Worm (Caenorhabditis elegans) whole organism, midembryonic: Measurements from ENCODE around the gene R02F2.8.

ENCODE experiments used
- T22C8.4 ChIP-seq: fragments of 200-800 bp; sonication (Bioruptor generic); IDR thresholded peaks from 2 replicates; pipeline ENCODE4 v1.3.6; 2022; ENCODE audit warnings: missing genetic modification characterization, missing compliant biosample characterization
- cog-1 ChIP-seq: sonication (generic microtip); optimal IDR thresholded peaks from 2 replicates; lab custom pipeline; 2016; ENCODE audit warnings: missing genetic modification characterization, missing compliant biosample characterization
- flt-1 ChIP-seq: fragments of 200-800 bp; sonication (Bioruptor generic); IDR thresholded peaks from 2 replicates; pipeline ENCODE4 v1.3.6; 2022; ENCODE audit warnings: missing genetic modification characterization, missing compliant biosample characterization
- klf-2 ChIP-seq: fragments of 200-800 bp; sonication (Bioruptor generic); conservative IDR thresholded peaks from 2 replicates; pipeline ENCODE4 v1.3.6; 2022; ENCODE audit warnings: missing genetic modification reagents, missing genetic modification characterization, missing compliant biosample characterization
- med-1 ChIP-seq: sonication (generic microtip); optimal IDR thresholded peaks from 2 replicates; lab custom pipeline; 2017; ENCODE audit warnings: missing genetic modification characterization, mild to moderate bottlenecking, missing compliant biosample characterization, antibody characterized with exemption, missing genetic modification reagents; ENCODE audit not compliant: insufficient read depth
- ref-1 ChIP-seq: fragments of 200-800 bp; sonication (Bioruptor generic); conservative IDR thresholded peaks from 2 replicates; pipeline ENCODE4 v1.3.6; 2022; ENCODE audit warnings: missing genetic modification reagents, missing genetic modification characterization, missing compliant biosample characterization
- tab-1 ChIP-seq: fragments of 200-800 bp; sonication (Bioruptor generic); IDR thresholded peaks from 2 replicates; pipeline ENCODE4 v1.3.6; 2022; ENCODE audit warnings: missing genetic modification characterization, missing compliant biosample characterization
- ztf-23 ChIP-seq: fragments of 200-800 bp; sonication (Bioruptor generic); IDR thresholded peaks from 2 replicates; pipeline ENCODE4 v1.3.6; 2022; ENCODE audit warnings: missing genetic modification reagents, missing genetic modification characterization, missing compliant biosample characterization
- ztf-29 ChIP-seq: fragments of 200-800 bp; sonication (Bioruptor generic); IDR thresholded peaks from 2 replicates; pipeline ENCODE4 v1.3.6; 2022; ENCODE audit warnings: missing genetic modification reagents, missing genetic modification characterization, missing compliant biosample characterization

R02F2.8 gene

ce11 chrIII:5469090-5469489, 26.0 kb downstream of the R02F2.8 start:
- TF ChIP-seq T22C8.4 (GFP tag; lab: Robert Waterston, UW) (no peak), med-1 (GFP tag; lab: Kevin White, UChicago) (no peak), cog-1 (tag; lab: Kevin White, UChicago) (no peak), tab-1 (GFP tag; lab: Robert Waterston, UW) (no peak), ztf-23 (GFP tag; lab: Robert Waterston, UW) (no peak), flt-1 (GFP tag; lab: Robert Waterston, UW) (no peak), ref-1 (GFP tag; lab: Robert Waterston, UW) (no peak), ztf-29 (GFP tag; lab: Robert Waterston, UW) (no peak)

ce11 chrIII:5464850-5465249, 30.2 kb downstream of the R02F2.8 start:
- no peak for TF ChIP-seq klf-2 (GFP tag; lab: Robert Waterston, UW)
- TF ChIP-seq ztf-23 (GFP tag; lab: Robert Waterston, UW) = no peak
- no peak for TF ChIP-seq ref-1 (GFP tag; lab: Robert Waterston, UW)
- no peak for TF ChIP-seq med-1 (GFP tag; lab: Kevin White, UChicago)
- TF ChIP-seq flt-1 (GFP tag; lab: Robert Waterston, UW) = no peak
- TF ChIP-seq tab-1 (GFP tag; lab: Robert Waterston, UW) = no peak
- TF ChIP-seq T22C8.4 (GFP tag; lab: Robert Waterston, UW) = no peak
- no peak for TF ChIP-seq cog-1 (tag; lab: Kevin White, UChicago)
- no peak for TF ChIP-seq ztf-29 (GFP tag; lab: Robert Waterston, UW)

- no peak for TF ChIP-seq T22C8.4 (GFP tag; lab: Robert Waterston, UW)
- no peak for TF ChIP-seq med-1 (GFP tag; lab: Kevin White, UChicago)
- no peak for TF ChIP-seq ztf-23 (GFP tag; lab: Robert Waterston, UW)
- no peak for TF ChIP-seq ref-1 (GFP tag; lab: Robert Waterston, UW)
- no peak for TF ChIP-seq flt-1 (GFP tag; lab: Robert Waterston, UW)
Observed at ce11 chrIII:5464077-5464476, 31.0 kb downstream of the R02F2.8 start, which contains the start of gene F48E8.2. Gene F48E8.2 (plus strand): TSS chrIII:5464377.

ce11 chrIII:5461079-5461478, 34.0 kb downstream of the R02F2.8 start, which contains the start of gene F48E8.3:
Gene F48E8.3 (plus strand): TSS chrIII:5461379.
- TF ChIP-seq ztf-23 (GFP tag; lab: Robert Waterston, UW) (no peak), T22C8.4 (GFP tag; lab: Robert Waterston, UW) (no peak), med-1 (GFP tag; lab: Kevin White, UChicago) (no peak), ref-1 (GFP tag; lab: Robert Waterston, UW) (no peak), cog-1 (tag; lab: Kevin White, UChicago) (no peak), tab-1 (GFP tag; lab: Robert Waterston, UW) (no peak), ztf-29 (GFP tag; lab: Robert Waterston, UW) (no peak), flt-1 (GFP tag; lab: Robert Waterston, UW) (no peak), klf-2 (GFP tag; lab: Robert Waterston, UW) (no peak)

ce11 chrIII:5453290-5453689, 41.8 kb downstream of the R02F2.8 start, which contains the start of gene F48E8.4:
Gene F48E8.4 (plus strand): TSS chrIII:5453590.
- TF ChIP-seq klf-2 (GFP tag; lab: Robert Waterston, UW) (no peak), ztf-23 (GFP tag; lab: Robert Waterston, UW) (no peak), med-1 (GFP tag; lab: Kevin White, UChicago) (no peak), cog-1 (tag; lab: Kevin White, UChicago) (no peak)

- TF ChIP-seq ztf-29 (GFP tag; lab: Robert Waterston, UW) = no peak
- TF ChIP-seq med-1 (GFP tag; lab: Kevin White, UChicago) = no peak
- no peak for TF ChIP-seq klf-2 (GFP tag; lab: Robert Waterston, UW)
- TF ChIP-seq ztf-23 (GFP tag; lab: Robert Waterston, UW) = no peak
- TF ChIP-seq ref-1 (GFP tag; lab: Robert Waterston, UW) = no peak
Observed at ce11 chrIII:5450430-5450829, 44.6 kb downstream of the R02F2.8 start, which contains the start of gene paa-1. Gene paa-1 (plus strand): TSS chrIII:5450730.

ce11 chrIII:5449762-5450308, 45.2 kb downstream of the R02F2.8 start, which contains the start of gene F48E8.8:
Gene F48E8.8 (minus strand): TSS chrIII:5449812.
- no peak for TF ChIP-seq ref-1 (GFP tag; lab: Robert Waterston, UW)
- peak; percentile 56 for TF ChIP-seq T22C8.4 (GFP tag; lab: Robert Waterston, UW)

ce11 chrIII:5448177-5448576, 46.9 kb downstream of the R02F2.8 start, which contains the start of gene skpt-1:
Gene skpt-1 (minus strand): TSS chrIII:5448395.
- TF ChIP-seq ref-1 (GFP tag; lab: Robert Waterston, UW) (no peak), ztf-23 (GFP tag; lab: Robert Waterston, UW) (no peak), tab-1 (GFP tag; lab: Robert Waterston, UW) (no peak), klf-2 (GFP tag; lab: Robert Waterston, UW) (no peak), med-1 (GFP tag; lab: Kevin White, UChicago) (no peak)
